Worm (Caenorhabditis elegans) whole organism, mixed stage, embryonic: Measurements from ENCODE around the gene Y52E8A.3.
A peak's percentile ranks its signal among the peaks of the same experiment; 100 is the strongest.

Experiments used
- blmp-1 ChIP-seq: fragments of 150-350 bp; optimal IDR thresholded peaks from 2 replicates; lab custom pipeline; 2014; ENCODE audit warnings: missing biosample characterization, missing genetic modification characterization
- ceh-39 ChIP-seq: fragments of 150-350 bp; optimal IDR thresholded peaks from 2 replicates; lab custom pipeline; 2014; ENCODE audit warnings: missing biosample characterization, missing genetic modification characterization
- cnd-1 ChIP-seq: fragments of 200-800 bp; sonication (Bioruptor generic); optimal IDR thresholded peaks from 2 replicates; lab custom pipeline; 2018; ENCODE audit warnings: mild to moderate bottlenecking, missing genetic modification characterization, missing compliant biosample characterization
- elt-1 ChIP-seq: sonication (generic microtip); optimal IDR thresholded peaks from 2 replicates; lab custom pipeline; 2017; ENCODE audit warnings: missing genetic modification characterization, mild to moderate bottlenecking, missing compliant biosample characterization, antibody characterized with exemption, moderate library complexity, borderline replicate concordance; ENCODE audit not compliant: insufficient read depth
- elt-3 ChIP-seq: fragments of 150-350 bp; optimal IDR thresholded peaks from 2 replicates; lab custom pipeline; 2014; ENCODE audit warnings: missing biosample characterization, missing genetic modification characterization
- flh-1 ChIP-seq: fragments of 200-800 bp; sonication (Bioruptor generic); optimal IDR thresholded peaks from 2 replicates; lab custom pipeline; 2018; ENCODE audit warnings: mild to moderate bottlenecking, missing genetic modification characterization, moderate library complexity, missing compliant biosample characterization
- mab-5 ChIP-seq: fragments of 150-350 bp; optimal IDR thresholded peaks from 2 replicates; lab custom pipeline; 2014; ENCODE audit warnings: missing biosample characterization, missing genetic modification characterization
- nhr-12 ChIP-seq: fragments of 150-350 bp; optimal IDR thresholded peaks from 2 replicates; lab custom pipeline; 2014; ENCODE audit warnings: missing biosample characterization, missing genetic modification characterization
- sptf-1 ChIP-seq: sonication (generic microtip); optimal IDR thresholded peaks from 2 replicates; lab custom pipeline; 2017; ENCODE audit warnings: mild to moderate bottlenecking, missing genetic modification characterization, moderate library complexity, missing compliant biosample characterization
- unc-62 ChIP-seq: fragments of 150-350 bp; optimal IDR thresholded peaks from 2 replicates; lab custom pipeline; 2014; ENCODE audit warnings: missing biosample characterization, missing genetic modification reagents, missing genetic modification characterization
- ztf-11 ChIP-seq: fragments of 150-350 bp; optimal IDR thresholded peaks from 2 replicates; lab custom pipeline; 2014; ENCODE audit warnings: missing biosample characterization, missing genetic modification characterization

DNA sequence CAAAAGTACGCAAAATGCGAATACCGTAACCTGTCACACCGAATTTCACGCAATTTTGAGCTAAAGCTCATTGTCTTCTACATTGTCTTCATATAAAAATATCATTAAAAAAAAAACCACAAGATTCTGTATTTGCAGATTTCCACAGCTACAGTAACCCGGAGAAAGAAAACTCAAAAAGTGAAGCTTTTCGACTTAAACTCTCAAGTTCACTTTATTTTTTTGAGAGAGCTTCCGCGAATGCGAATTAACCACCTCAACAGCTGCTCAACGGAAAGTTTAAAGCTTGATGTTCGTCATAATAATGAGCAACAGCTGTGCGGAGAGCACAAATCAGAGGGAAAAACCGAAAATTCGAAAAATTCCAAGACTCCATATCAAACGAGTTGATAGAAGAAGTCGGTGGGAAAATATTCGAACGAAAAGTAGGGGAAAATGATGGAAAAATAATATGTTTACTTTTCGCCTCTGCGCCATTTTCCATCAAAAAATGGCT is 13.7 kb downstream of the Y52E8A.3 start:
- no peak for TF ChIP-seq mab-5 (tag; lab: Kevin White, UChicago)
- no peak for TF ChIP-seq ztf-11 (tag; lab: Kevin White, UChicago)
- no peak for TF ChIP-seq cnd-1 (tag; lab: Kevin White, UChicago)
- no peak for TF ChIP-seq sptf-1 (tag; lab: Kevin White, UChicago)
- TF ChIP-seq blmp-1 (tag; lab: Kevin White, UChicago) = no peak
- peak; percentile 43 for TF ChIP-seq unc-62 (GFP tag; lab: Kevin White, UChicago)
- no peak for TF ChIP-seq elt-1 (tag; lab: Kevin White, UChicago)
- no peak for TF ChIP-seq elt-3
- no peak for TF ChIP-seq nhr-12 (tag; lab: Kevin White, UChicago)
- no peak for TF ChIP-seq flh-1 (GFP tag; lab: Kevin White, UChicago)
- no peak for TF ChIP-seq ceh-39
